Fruit fly (Drosophila melanogaster) whole organism, adult: ENCODE measurements around the gene CG15772.

ENCODE experiments used
- CG11617 ChIP-seq: fragments of 200-800 bp; sonication (Bioruptor generic); optimal IDR thresholded peaks from 2 replicates; lab custom pipeline; 2017; ENCODE audit warnings: mild to moderate bottlenecking, missing biosample characterization, missing genetic modification reagents, missing genetic modification characterization
- CG12768 ChIP-seq: fragments of 200-800 bp; sonication (Bioruptor generic); optimal IDR thresholded peaks from 2 replicates; lab custom pipeline; 2017; ENCODE audit warnings: missing biosample characterization, missing genetic modification characterization, mild to moderate bottlenecking, moderate library complexity, missing genetic modification reagents
- CG14711 ChIP-seq: fragments of 200-800 bp; sonication (Bioruptor generic); optimal IDR thresholded peaks from 2 replicates; lab custom pipeline; 2018; ENCODE audit warnings: missing biosample characterization, mild to moderate bottlenecking, missing genetic modification characterization, moderate library complexity
- CG1620 ChIP-seq: fragments of 200-800 bp; sonication (Bioruptor generic); optimal IDR thresholded peaks from 2 replicates; lab custom pipeline; 2016; ENCODE audit warnings: missing biosample characterization, missing genetic modification characterization
- CG33017 ChIP-seq: fragments of 200-800 bp; sonication (Bioruptor generic); optimal IDR thresholded peaks from 2 replicates; lab custom pipeline; 2018; ENCODE audit warnings: missing biosample characterization, mild to moderate bottlenecking, missing genetic modification characterization, moderate library complexity
- CG5204 ChIP-seq: fragments of 200-800 bp; sonication (Bioruptor generic); optimal IDR thresholded peaks from 2 replicates; lab custom pipeline; 2016; ENCODE audit warnings: missing biosample characterization, missing genetic modification characterization
- CG7045 ChIP-seq: fragments of 200-800 bp; sonication (Bioruptor generic); optimal IDR thresholded peaks from 2 replicates; lab custom pipeline; 2017; ENCODE audit warnings: missing biosample characterization, mild to moderate bottlenecking, missing genetic modification characterization
- CG7101 ChIP-seq: fragments of 200-800 bp; sonication (Bioruptor generic); optimal IDR thresholded peaks from 2 replicates; lab custom pipeline; 2018; ENCODE audit warnings: missing biosample characterization, mild to moderate bottlenecking, missing genetic modification characterization, moderate library complexity
- Clk ChIP-seq: fragments of 200-800 bp; sonication (Bioruptor generic); optimal IDR thresholded peaks from 2 replicates; lab custom pipeline; 2017; ENCODE audit warnings: missing biosample characterization, missing genetic modification characterization
- Crg-1 ChIP-seq: fragments of 200-800 bp; sonication (Bioruptor generic); optimal IDR thresholded peaks from 2 replicates; lab custom pipeline; 2016; ENCODE audit warnings: missing biosample characterization, missing genetic modification characterization
- Hr96 ChIP-seq: fragments of 200-800 bp; sonication (Bioruptor generic); optimal IDR thresholded peaks from 2 replicates; lab custom pipeline; 2016; ENCODE audit warnings: missing biosample characterization, missing genetic modification characterization
- Mnt ChIP-seq: fragments of 200-800 bp; sonication (Bioruptor generic); optimal IDR thresholded peaks from 2 replicates; lab custom pipeline; 2016; ENCODE audit warnings: missing biosample characterization, mild to moderate bottlenecking, missing genetic modification characterization
- bab1 ChIP-seq: fragments of 200-800 bp; sonication (Bioruptor generic); optimal IDR thresholded peaks from 3 replicates; lab custom pipeline; 2019; ENCODE audit warnings: missing biosample characterization, mild to moderate bottlenecking, missing genetic modification characterization, moderate library complexity
- cic ChIP-seq: fragments of 200-800 bp; sonication (Bioruptor generic); optimal IDR thresholded peaks from 2 replicates; lab custom pipeline; 2017; ENCODE audit warnings: missing biosample characterization, mild to moderate bottlenecking, missing genetic modification characterization, moderate library complexity
- cnc ChIP-seq, 2 experiments: fragments of >200 bp; optimal IDR thresholded peaks; 2 replicates each; lab custom pipeline; 2017
- kay ChIP-seq: fragments of 200-800 bp; sonication (Bioruptor generic); peaks from one replicate; lab custom pipeline; 2016; ENCODE audit warnings: missing biosample characterization, missing genetic modification characterization, borderline replicate concordance
- ovo ChIP-seq: fragments of 200-800 bp; sonication (Bioruptor generic); optimal IDR thresholded peaks from 2 replicates; lab custom pipeline; 2016; ENCODE audit warnings: missing biosample characterization, missing genetic modification characterization
- pad ChIP-seq: fragments of 200-800 bp; sonication (Bioruptor generic); optimal IDR thresholded peaks from 3 replicates; lab custom pipeline; 2017; ENCODE audit warnings: missing biosample characterization, missing genetic modification characterization, mild to moderate bottlenecking, moderate library complexity, missing genetic modification reagents
- tj ChIP-seq: fragments of 200-800 bp; sonication (Bioruptor generic); optimal IDR thresholded peaks from 3 replicates; lab custom pipeline; 2017; ENCODE audit warnings: missing biosample characterization, mild to moderate bottlenecking, missing genetic modification characterization, moderate library complexity
- toe ChIP-seq: fragments of 200-800 bp; sonication (Bioruptor generic); optimal IDR thresholded peaks from 2 replicates; lab custom pipeline; 2016; ENCODE audit warnings: missing biosample characterization, missing genetic modification characterization

Gene CG15772

DNA sequence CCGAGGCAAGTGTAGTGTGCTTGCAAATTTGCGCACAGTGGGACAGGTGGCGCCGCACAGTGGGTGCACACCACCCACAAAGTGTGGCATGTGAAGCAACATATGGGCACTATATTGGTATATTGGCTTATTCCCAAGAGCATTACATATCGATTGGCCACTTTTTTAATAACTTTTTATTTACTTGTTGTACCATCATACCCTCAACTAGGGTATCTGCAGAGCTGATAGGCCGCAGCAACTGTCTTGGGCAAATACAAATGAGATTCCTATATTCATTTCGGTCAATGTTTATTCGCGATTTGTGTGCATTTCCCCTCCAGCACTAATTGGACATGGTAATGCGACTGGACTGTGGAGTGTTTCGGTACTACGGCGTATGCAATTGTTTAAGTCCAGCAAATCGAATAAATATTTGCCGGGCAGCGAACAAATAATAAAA lies 27.3 kb upstream of the CG15772 start:
- no peak for TF ChIP-seq toe
- TF ChIP-seq tj (GFP tag; lab: Kevin White, UChicago) = no peak
- peak; percentile 31 for TF ChIP-seq CG7101 (tag; lab: Kevin White, UChicago)
- peak; percentile 6 for TF ChIP-seq bab1 (GFP tag; lab: Kevin White, UChicago)
- no peak for TF ChIP-seq CG12768
- peak; percentile 59 for TF ChIP-seq pad
- TF ChIP-seq CG11617 = no peak
- TF ChIP-seq ovo (GFP tag; lab: Kevin White, UChicago) = no peak
- TF ChIP-seq CG14711 (tag; lab: Kevin White, UChicago) = peak; percentile 18
- TF ChIP-seq CG7045 = peak; percentile 32
- no peak for TF ChIP-seq Clk (GFP tag; lab: Kevin White, UChicago)

DNA sequence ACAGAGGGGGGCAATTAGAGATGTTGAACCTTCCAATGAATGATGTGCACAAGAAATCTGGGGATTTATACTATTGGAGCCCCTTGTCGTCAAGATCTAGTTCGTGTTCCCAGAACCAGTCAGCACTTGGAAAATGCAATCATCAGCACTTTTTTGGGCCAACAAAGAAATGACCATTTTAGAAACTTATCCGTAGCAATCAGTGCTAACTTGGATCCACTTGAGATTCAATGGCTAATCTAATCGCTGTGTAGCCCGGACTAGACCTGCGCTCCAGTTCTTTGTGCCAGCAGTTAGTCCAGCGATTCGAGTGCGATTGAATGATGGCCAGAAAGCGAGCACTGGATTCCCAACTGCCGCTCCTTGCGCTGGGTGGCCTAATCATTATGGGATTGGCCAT lies 19.6 kb upstream of the CG15772 start, which contains the start of gene CG15773:
TSS of gene CG15773 (plus strand) at position 301 of the 400 bp plus-strand sequence.
- TF ChIP-seq CG1620 (GFP tag; lab: Kevin White, UChicago) = no peak
- no peak for TF ChIP-seq toe
- no peak for TF ChIP-seq tj (GFP tag; lab: Kevin White, UChicago)
- no peak for TF ChIP-seq CG7101 (tag; lab: Kevin White, UChicago)
- no peak for TF ChIP-seq Hr96 (GFP tag; lab: Kevin White, UChicago)
- TF ChIP-seq CG12768 = no peak
- TF ChIP-seq CG33017 = no peak
- TF ChIP-seq cic = no peak
- TF ChIP-seq CG7045 = no peak
- TF ChIP-seq bab1 (GFP tag; lab: Kevin White, UChicago) = no peak
- no peak for TF ChIP-seq Clk (GFP tag; lab: Kevin White, UChicago)
- TF ChIP-seq ovo (GFP tag; lab: Kevin White, UChicago) = no peak
- TF ChIP-seq CG14711 (tag; lab: Kevin White, UChicago) = no peak
- no peak for TF ChIP-seq pad

- TF ChIP-seq kay (no peak), ovo (GFP tag; lab: Kevin White, UChicago) (no peak), CG12768 (peak; percentile 65), CG11617 (peak; percentile 88), Clk (GFP tag; lab: Kevin White, UChicago) (peak; percentile 20), CG5204 (peak; percentile 77), bab1 (GFP tag; lab: Kevin White, UChicago) (peak; percentile 99), CG1620 (GFP tag; lab: Kevin White, UChicago) (peak; percentile 85), cnc (optimal IDR thresholded peaks at IDR 0.05; lab: Kevin White, UChicago) (no peak), CG33017 (peak; percentile 95), pad (peak; percentile 81), toe (peak; percentile 73), CG7101 (tag; lab: Kevin White, UChicago) (peak; percentile 97), Mnt (GFP tag; lab: Kevin White, UChicago) (peak; percentile 88), cic (peak; percentile 7), CG14711 (tag; lab: Kevin White, UChicago) (peak; percentile 95), tj (GFP tag; lab: Kevin White, UChicago) (peak; percentile 82), CG7045 (peak; percentile 77), Crg-1 (GFP tag; lab: Kevin White, UChicago) (peak; percentile 83), Hr96 (GFP tag; lab: Kevin White, UChicago) (peak; percentile 86)
These were observed 16.6 kb upstream of the CG15772 start for dm6 chrX:5735268-5735941.

dm6 chrX:5737157-5737556 lies 14.9 kb upstream of the CG15772 start:
- no peak for TF ChIP-seq Clk (GFP tag; lab: Kevin White, UChicago)
- peak; percentile 17 for TF ChIP-seq CG7045
- TF ChIP-seq bab1 (GFP tag; lab: Kevin White, UChicago) = no peak
- peak; percentile 4 for TF ChIP-seq CG14711 (tag; lab: Kevin White, UChicago)
- TF ChIP-seq cic = peak; percentile 11
- TF ChIP-seq pad = peak; percentile 19
- TF ChIP-seq tj (GFP tag; lab: Kevin White, UChicago) = peak; percentile 87
- no peak for TF ChIP-seq kay

DNA sequence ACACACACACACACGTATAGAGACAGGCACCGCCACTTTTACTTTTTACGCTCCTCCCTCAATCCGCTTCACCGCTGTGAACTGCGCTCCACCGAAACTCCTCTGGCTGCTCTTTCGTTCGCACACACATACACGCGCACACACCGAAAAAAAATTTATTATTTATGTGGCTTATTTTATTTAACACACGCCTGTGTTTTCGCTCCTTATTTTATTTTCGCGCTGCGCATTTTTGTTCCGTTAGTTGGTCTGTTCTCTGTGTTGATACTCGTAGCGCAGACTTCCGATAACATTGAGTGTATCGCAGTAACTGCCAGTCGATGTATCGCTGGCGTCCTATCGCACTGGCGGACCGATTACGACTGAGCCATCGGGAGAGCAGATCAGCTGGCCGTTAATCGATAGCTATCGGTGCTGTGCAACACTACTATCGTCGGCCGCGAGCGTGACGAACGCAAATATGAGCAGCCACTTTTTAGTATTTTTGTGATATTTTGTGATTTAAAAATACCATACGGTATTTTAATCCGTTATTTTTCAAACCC lies 14.3 kb upstream of the CG15772 start, which contains the start of gene Snx27:
TSS of gene Snx27 (minus strand) at position 356 of the 545 bp plus-strand sequence.
- TF ChIP-seq ovo (GFP tag; lab: Kevin White, UChicago) (peak; percentile 81), kay (no peak), CG12768 (peak; percentile 19), toe (no peak), CG33017 (no peak), CG7045 (no peak), pad (peak; percentile 34), CG1620 (GFP tag; lab: Kevin White, UChicago) (peak; percentile 76), CG11617 (peak; percentile 35), CG14711 (tag; lab: Kevin White, UChicago) (peak; percentile 41), bab1 (GFP tag; lab: Kevin White, UChicago) (peak; percentile 84), cnc (optimal IDR thresholded peaks at IDR 0.05; lab: Kevin White, UChicago) (no peak), CG7101 (tag; lab: Kevin White, UChicago) (peak; percentile 70), tj (GFP tag; lab: Kevin White, UChicago) (no peak), Hr96 (GFP tag; lab: Kevin White, UChicago) (no peak), Crg-1 (GFP tag; lab: Kevin White, UChicago) (peak; percentile 72), Clk (GFP tag; lab: Kevin White, UChicago) (no peak), CG5204 (no peak), Mnt (GFP tag; lab: Kevin White, UChicago) (peak; percentile 69), cic (peak; percentile 33)

- TF ChIP-seq CG11617 (no peak), toe (no peak), Crg-1 (GFP tag; lab: Kevin White, UChicago) (no peak)
These were observed 10.4 kb upstream of the CG15772 start for dm6 chrX:5741625-5742024.
